Fruit fly (Drosophila melanogaster) whole organism, prepupa: ENCODE results near the gene Chc.

Experiments
- CG8632 ChIP-seq: fragments of 200-800 bp; sonication (Bioruptor generic); optimal IDR thresholded peaks from 3 replicates; lab custom pipeline; 2016; ENCODE audit warnings: missing biosample characterization, missing genetic modification characterization
- Gug ChIP-seq: fragments of 200-800 bp; sonication (Bioruptor generic); IDR thresholded peaks from 2 replicates; pipeline ENCODE4 v1.3.6; 2022; ENCODE audit warnings: missing biosample characterization, missing genetic modification characterization
- Met ChIP-seq: fragments of 200-800 bp; sonication (Bioruptor generic); optimal IDR thresholded peaks from 3 replicates; lab custom pipeline; 2016; ENCODE audit warnings: missing biosample characterization, missing genetic modification characterization
- Sox102F ChIP-seq: fragments of 200-800 bp; sonication (Bioruptor generic); optimal IDR thresholded peaks from 2 replicates; lab custom pipeline; 2016; ENCODE audit warnings: missing biosample characterization, mild to moderate bottlenecking, missing genetic modification characterization
- fd85E ChIP-seq: fragments of 200-800 bp; sonication (Bioruptor generic); optimal IDR thresholded peaks from 3 replicates; lab custom pipeline; 2016; ENCODE audit warnings: missing biosample characterization, missing genetic modification characterization

DNA sequence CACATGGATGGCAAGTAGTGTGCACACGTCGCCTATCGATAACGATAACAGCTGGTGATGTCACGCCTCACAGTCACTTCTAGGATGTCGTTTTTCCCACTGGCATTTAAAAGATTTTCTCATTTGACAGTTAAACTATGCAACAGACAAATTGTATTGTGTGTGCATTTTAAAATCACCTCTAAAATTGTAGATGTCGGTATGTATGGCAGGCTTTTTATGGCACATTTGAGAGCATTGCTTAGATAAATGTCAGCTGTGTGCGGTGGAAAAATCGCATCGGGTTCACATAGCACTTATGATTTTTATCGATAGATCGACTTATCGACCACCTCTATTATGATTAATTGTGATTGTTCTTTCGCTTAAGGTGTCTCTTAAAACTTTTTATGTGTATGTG is 8.8 kb upstream of the Chc start, which contains the start of the genes ArgRS and CG8578:
- TF ChIP-seq fd85E, result no peak
- TF ChIP-seq CG8632 (GFP tag; lab: Kevin White, UChicago), result no peak
- peak; percentile 39 for TF ChIP-seq Met (GFP tag; lab: Kevin White, UChicago)
- no peak for TF ChIP-seq Sox102F (GFP tag; lab: Kevin White, UChicago)
- TF ChIP-seq Gug (GFP tag; lab: Robert Waterston, UW), result peak; percentile 78
